Fruit fly (Drosophila melanogaster) Kc167 (cell line): Measurements from ENCODE around the gene CG2983.

Experiments
- Myc ChIP-seq: fragments of >200 bp; optimal IDR thresholded peaks from 2 replicates; lab custom pipeline; 2017; ENCODE audit warnings: missing external identifiers
- Sin3A ChIP-seq: fragments of >200 bp; optimal IDR thresholded peaks from 2 replicates; lab custom pipeline; 2018; ENCODE audit warnings: missing external identifiers
- h ChIP-seq: fragments of >200 bp; optimal IDR thresholded peaks from 3 replicates; lab custom pipeline; 2018; ENCODE audit warnings: missing external identifiers
- insv ChIP-seq: fragments of >200 bp; optimal IDR thresholded peaks from 3 replicates; lab custom pipeline; 2018; ENCODE audit warnings: missing external identifiers
- psq ChIP-seq: fragments of >200 bp; optimal IDR thresholded peaks from 2 replicates; lab custom pipeline; 2017; ENCODE audit warnings: missing external identifiers
- ttk ChIP-seq: sonication (Bioruptor generic); optimal IDR thresholded peaks from 2 replicates; lab custom pipeline; 2017; ENCODE audit warnings: missing external identifiers

The CG2983 gene

DNA sequence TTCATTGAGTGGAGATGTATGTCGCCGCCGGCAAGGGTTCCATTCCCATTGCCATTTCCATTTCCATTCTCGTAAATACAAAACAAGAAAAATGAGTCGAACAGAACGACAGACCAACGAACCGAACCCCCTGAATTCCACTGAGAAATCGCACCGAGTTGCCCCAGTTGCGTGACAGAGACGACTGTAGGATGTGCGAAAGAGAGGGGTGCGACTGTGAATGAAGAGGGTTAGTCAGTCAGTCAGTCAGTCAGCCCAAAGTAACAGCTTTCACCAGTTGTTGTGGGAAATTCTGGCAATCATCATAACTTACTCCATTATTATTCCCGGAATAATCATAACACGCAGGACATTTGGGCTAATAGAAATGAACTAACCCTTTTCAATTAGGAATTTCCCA lies 50.8 kb downstream of the CG2983 start:
- TF ChIP-seq psq (no peak), Sin3A (lab: Kevin White, UChicago) (no peak), Myc (lab: Kevin White, UChicago) (no peak), ttk (lab: Kevin White, UChicago) (no peak), h (lab: Kevin White, UChicago) (no peak), insv (lab: Kevin White, UChicago) (no peak)
